Worm (Caenorhabditis elegans): ENCODE results near the gene R04A9.7.

R04A9.7 gene

ce11 chrX:423757-424156, 29.1 kb upstream of the R04A9.7 start:
- no peak for TF ChIP-seq egl-27 (tag; optimal IDR thresholded peaks at IDR 0.05)
- no peak for TF ChIP-seq skn-1 (tag; optimal IDR thresholded peaks at IDR 0.05)
- TF ChIP-seq spr-3 (GFP tag; optimal IDR thresholded peaks at IDR 0.05), result no peak
- TF ChIP-seq ceh-82 (tag; optimal IDR thresholded peaks at IDR 0.05), result no peak
- no peak for TF ChIP-seq F37D6.2 (tag; optimal IDR thresholded peaks at IDR 0.05)
- TF ChIP-seq aha-1 (tag), result peak; percentile 51
- TF ChIP-seq dmd-6 (GFP tag; IDR thresholded peaks at IDR 0.05), result peak; percentile 60; the same call in 1 of the 2 replicates

- TF ChIP-seq tra-1 (GFP tag; IDR thresholded peaks at IDR 0.05) (0 out of 2 replicates have a peak, but pooled peaks have one; percentile 19), unc-62 (GFP tag; optimal IDR thresholded peaks at IDR 0.05 in 1 of 2) (no peak), unc-62 (tag; optimal IDR thresholded peaks at IDR 0.05) (no peak), hif-1 (tag; optimal IDR thresholded peaks at IDR 0.05) (no peak), egl-27 (tag; optimal IDR thresholded peaks at IDR 0.05) (no peak), daf-19 (GFP tag; conservative IDR thresholded peaks at IDR 0.05) (no peak), mxl-3 (GFP tag; optimal IDR thresholded peaks at IDR 0.05) (peak; percentile 15), ceh-44 (GFP tag; IDR thresholded peaks at IDR 0.05) (no peak), madf-5 (GFP tag; IDR thresholded peaks at IDR 0.05) (peak in 1 of 2 experiments; percentile 99; a peak in 2 of 4 replicates), nhr-102 (tag; optimal IDR thresholded peaks at IDR 0.05) (no peak), set-16 (GFP tag; IDR thresholded peaks at IDR 0.05) (peak; percentile 97), fkh-10 (GFP tag; optimal IDR thresholded peaks at IDR 0.05) (no peak), hmg-1.1 (GFP tag; IDR thresholded peaks at IDR 0.05) (0 out of 2 replicates have a peak, but pooled peaks have one; percentile 14), mdt-29 (GFP tag; IDR thresholded peaks at IDR 0.05) (0 out of 2 replicates have a peak, but pooled peaks have one; percentile 4), cey-2 (tag; optimal IDR thresholded peaks at IDR 0.05; ENCODE audit: borderline replicate concordance, insufficient read depth) (no peak), madf-9 (GFP tag; conservative IDR thresholded peaks at IDR 0.05) (peak; percentile 46; the same call in 1 of the 2 replicates), nhr-41 (GFP tag; IDR thresholded peaks at IDR 0.05) (no peak), zfp-3 (GFP tag; conservative IDR thresholded peaks at IDR 0.05) (no peak)
Observed at ce11 chrX:421785-422657, 27.3 kb upstream of the R04A9.7 start.

- no peak for TF ChIP-seq tag-97 (GFP tag; IDR thresholded peaks at IDR 0.05)
- TF ChIP-seq lim-7 (GFP tag; IDR thresholded peaks at IDR 0.05), result no peak
- TF ChIP-seq tra-1 (GFP tag; IDR thresholded peaks at IDR 0.05), result no peak
- TF ChIP-seq nhr-111 (GFP tag; optimal IDR thresholded peaks at IDR 0.05), result no peak
- no peak for TF ChIP-seq F10B5.3 (tag; optimal IDR thresholded peaks at IDR 0.05)
- TF ChIP-seq aha-1 (tag), result no peak
- TF ChIP-seq ceh-44 (GFP tag; IDR thresholded peaks at IDR 0.05), result no peak
- no peak for TF ChIP-seq duxl-1 (tag; optimal IDR thresholded peaks at IDR 0.05; ENCODE audit: poor library complexity)
- no peak for TF ChIP-seq ztf-11 (tag; optimal IDR thresholded peaks at IDR 0.05)
- no peak for TF ChIP-seq F26F4.8 (GFP tag; conservative IDR thresholded peaks at IDR 0.05)
- no peak for TF ChIP-seq rbr-2 (tag; optimal IDR thresholded peaks at IDR 0.05)
- TF ChIP-seq set-16 (GFP tag; IDR thresholded peaks at IDR 0.05), result no peak
- TF ChIP-seq T26A8.4 (GFP tag; IDR thresholded peaks at IDR 0.05), result no peak
- TF ChIP-seq hlh-30 (tag; optimal IDR thresholded peaks at IDR 0.05; ENCODE audit: insufficient read depth), result no peak
- TF ChIP-seq daf-8 (GFP tag; IDR thresholded peaks at IDR 0.05), result no peak
- no peak for TF ChIP-seq dpl-1 (GFP tag; optimal IDR thresholded peaks at IDR 0.05)
- no peak for TF ChIP-seq daf-12 (tag; optimal IDR thresholded peaks at IDR 0.05)
- TF ChIP-seq Y105C5A.15 (GFP tag; IDR thresholded peaks at IDR 0.05), result no peak
Observed at ce11 chrX:421407-421784, 26.7 kb upstream of the R04A9.7 start, which contains the start of gene col-19. Gene col-19, plus strand, starts transcription at chrX:421707.
